Worm (Caenorhabditis elegans) whole organism, young adult: Measurements from ENCODE around the gene ZK757.2.
A peak's percentile ranks its signal among the peaks of the same experiment; 100 is the strongest.

Source experiments
- B0019.2 ChIP-seq: fragments of 200-800 bp; sonication (Bioruptor generic); conservative IDR thresholded peaks from 2 replicates; pipeline ENCODE4 v1.3.6; 2022; ENCODE audit warnings: missing genetic modification reagents, missing genetic modification characterization, missing compliant biosample characterization
- B0336.3 ChIP-seq: fragments of 200-800 bp; sonication (Bioruptor generic); IDR thresholded peaks from 2 replicates; pipeline ENCODE4 v1.3.6; 2022; ENCODE audit warnings: missing genetic modification characterization, missing compliant biosample characterization
- D2030.7 ChIP-seq: fragments of 200-800 bp; sonication (Bioruptor generic); IDR thresholded peaks from 2 replicates; pipeline ENCODE4 v1.3.6; 2022; ENCODE audit warnings: missing genetic modification reagents, missing genetic modification characterization, missing compliant biosample characterization
- F22D6.2 ChIP-seq: sonication (generic microtip); optimal IDR thresholded peaks from 2 replicates; lab custom pipeline; 2016; ENCODE audit warnings: mild to moderate bottlenecking, missing genetic modification characterization, missing compliant biosample characterization
- F23B12.7 ChIP-seq: sonication (generic microtip); optimal IDR thresholded peaks from 2 replicates; lab custom pipeline; 2017; ENCODE audit warnings: missing genetic modification characterization, mild to moderate bottlenecking, missing compliant biosample characterization, antibody characterized with exemption, moderate library complexity; ENCODE audit not compliant: insufficient read depth
- F39B2.1 ChIP-seq: fragments of 200-800 bp; sonication (Bioruptor generic); IDR thresholded peaks from 2 replicates; pipeline ENCODE4 v1.3.6; 2022; ENCODE audit warnings: missing genetic modification reagents, missing genetic modification characterization, missing compliant biosample characterization
- F52B5.7 ChIP-seq: sonication (generic microtip); optimal IDR thresholded peaks from 2 replicates; lab custom pipeline; 2016; ENCODE audit warnings: mild to moderate bottlenecking, missing genetic modification characterization, missing compliant biosample characterization
- K11D2.4 ChIP-seq: fragments of 200-800 bp; sonication (Bioruptor generic); IDR thresholded peaks from 2 replicates; pipeline ENCODE4 v1.3.6; 2022; ENCODE audit warnings: missing genetic modification reagents, missing genetic modification characterization, missing compliant biosample characterization
- Y56A3A.18 ChIP-seq: fragments of 200-800 bp; sonication (Bioruptor generic); IDR thresholded peaks from 2 replicates; pipeline ENCODE4 v1.3.6; 2022; ENCODE audit warnings: missing genetic modification reagents, missing genetic modification characterization, missing compliant biosample characterization
- Y95B8A.8 ChIP-seq: fragments of 200-800 bp; sonication (Bioruptor generic); IDR thresholded peaks from 2 replicates; pipeline ENCODE4 v1.3.6; 2022; ENCODE audit warnings: missing genetic modification reagents, missing genetic modification characterization, missing compliant biosample characterization
- aptf-2 ChIP-seq: fragments of 200-800 bp; sonication (Bioruptor generic); conservative IDR thresholded peaks from 2 replicates; pipeline ENCODE4 v1.3.6; 2022; ENCODE audit warnings: missing genetic modification reagents, missing genetic modification characterization, missing compliant biosample characterization
- attf-3 ChIP-seq: fragments of 200-800 bp; sonication (Bioruptor generic); conservative IDR thresholded peaks from 2 replicates; pipeline ENCODE4 v1.3.6; 2022; ENCODE audit warnings: missing genetic modification reagents, missing genetic modification characterization, missing compliant biosample characterization
- attf-5 ChIP-seq: fragments of 200-800 bp; sonication (Bioruptor generic); optimal IDR thresholded peaks from 2 replicates; lab custom pipeline; 2018; ENCODE audit warnings: mild to moderate bottlenecking, missing genetic modification characterization, missing compliant biosample characterization
- attf-6 ChIP-seq: fragments of 200-800 bp; sonication (Bioruptor generic); IDR thresholded peaks from 2 replicates; pipeline ENCODE4 v1.3.6; 2022; ENCODE audit warnings: missing genetic modification reagents, missing genetic modification characterization, missing compliant biosample characterization
- ccch-3 ChIP-seq: fragments of 200-800 bp; sonication (Bioruptor generic); optimal IDR thresholded peaks from 2 replicates; lab custom pipeline; 2018; ENCODE audit warnings: mild to moderate bottlenecking, missing genetic modification characterization, missing compliant biosample characterization
- cebp-1 ChIP-seq, 2 experiments: fragments of 200-800 bp in 1 of 2; sonication (Bioruptor generic) in 1 of 2; sonication (generic microtip) in 1 of 2; IDR thresholded peaks in 1 of 2; optimal IDR thresholded peaks in 1 of 2; 2 replicates each; pipeline versions ENCODE4 v1.3.6 to Lab custom; 2017 to 2022; ENCODE audit warnings: missing compliant biosample characterization in 2 of 2, missing genetic modification characterization in 2 of 2, mild to moderate bottlenecking in 1 of 2, missing genetic modification reagents in 1 of 2, moderate library complexity in 1 of 2
- ceh-27 ChIP-seq: fragments of 200-800 bp; sonication (Bioruptor generic); optimal IDR thresholded peaks from 2 replicates; lab custom pipeline; 2018; ENCODE audit warnings: mild to moderate bottlenecking, missing genetic modification characterization, moderate library complexity, missing compliant biosample characterization
- ceh-79 ChIP-seq: sonication (generic microtip); optimal IDR thresholded peaks from 2 replicates; lab custom pipeline; 2017; ENCODE audit warnings: mild to moderate bottlenecking, missing genetic modification characterization, missing compliant biosample characterization
- die-1 ChIP-seq: sonication (generic microtip); optimal IDR thresholded peaks from 2 replicates; lab custom pipeline; 2016; ENCODE audit warnings: missing genotype, mild to moderate bottlenecking, missing genetic modification characterization, missing compliant biosample characterization
- dpl-1 ChIP-seq: fragments of 150-350 bp; optimal IDR thresholded peaks from 2 replicates; lab custom pipeline; 2014; ENCODE audit warnings: missing biosample characterization, missing genetic modification reagents, missing genetic modification characterization
- egrh-3 ChIP-seq: fragments of 200-800 bp; sonication (Bioruptor generic); IDR thresholded peaks from 2 replicates; pipeline ENCODE4 v1.3.6; 2022; ENCODE audit warnings: missing genetic modification reagents, missing genetic modification characterization, missing compliant biosample characterization
- gei-17 ChIP-seq: fragments of 200-800 bp; sonication (Bioruptor generic); optimal IDR thresholded peaks from 2 replicates; lab custom pipeline; 2018; ENCODE audit warnings: mild to moderate bottlenecking, missing genetic modification characterization, missing compliant biosample characterization
- let-526 ChIP-seq: fragments of 200-800 bp; sonication (Bioruptor generic); IDR thresholded peaks from 2 replicates; pipeline ENCODE4 v1.3.6; 2022; ENCODE audit warnings: missing genetic modification reagents, missing genetic modification characterization, missing compliant biosample characterization
- lin-40 ChIP-seq: sonication (generic microtip); optimal IDR thresholded peaks from 2 replicates; lab custom pipeline; 2016; ENCODE audit warnings: missing genetic modification characterization, mild to moderate bottlenecking, missing compliant biosample characterization, missing genotype, missing genetic modification reagents
- madf-8 ChIP-seq: fragments of 200-800 bp; sonication (Bioruptor generic); conservative IDR thresholded peaks from 2 replicates; pipeline ENCODE4 v1.3.6; 2022; ENCODE audit warnings: missing genetic modification reagents, missing genetic modification characterization, missing compliant biosample characterization
- mcd-1 ChIP-seq: fragments of 200-800 bp; sonication (Bioruptor generic); IDR thresholded peaks from 2 replicates; pipeline ENCODE4 v1.3.6; 2022; ENCODE audit warnings: missing genetic modification reagents, missing genetic modification characterization, missing compliant biosample characterization
- nfyb-1 ChIP-seq: fragments of 200-800 bp; sonication (Bioruptor generic); IDR thresholded peaks from 2 replicates; pipeline ENCODE4 v1.3.6; 2022; ENCODE audit warnings: missing genetic modification reagents, missing genetic modification characterization, missing compliant biosample characterization
- nhr-90 ChIP-seq: sonication (generic microtip); optimal IDR thresholded peaks from 2 replicates; lab custom pipeline; 2016; ENCODE audit warnings: missing genotype, mild to moderate bottlenecking, missing genetic modification characterization, missing compliant biosample characterization
- pbrm-1 ChIP-seq: fragments of 200-800 bp; sonication (Bioruptor generic); IDR thresholded peaks from 2 replicates; pipeline ENCODE4 v1.3.6; 2022; ENCODE audit warnings: missing genetic modification reagents, missing genetic modification characterization, missing compliant biosample characterization
- pha-4 ChIP-seq: fragments of 150-350 bp; sonication (generic microtip); optimal IDR thresholded peaks from 2 replicates; lab custom pipeline; 2014; ENCODE audit warnings: missing biosample characterization, missing genetic modification reagents, missing genetic modification characterization
- repo-1 ChIP-seq: sonication (generic microtip); optimal IDR thresholded peaks from 2 replicates; lab custom pipeline; 2017; ENCODE audit warnings: mild to moderate bottlenecking, missing genetic modification characterization, missing compliant biosample characterization
- snpc-1.1 ChIP-seq: sonication (generic microtip); optimal IDR thresholded peaks from 2 replicates; lab custom pipeline; 2017; ENCODE audit warnings: missing genetic modification characterization, mild to moderate bottlenecking, missing compliant biosample characterization, antibody characterized with exemption, moderate library complexity, missing genotype, missing genetic modification reagents; ENCODE audit not compliant: insufficient read depth
- snpc-4 ChIP-seq, 5 experiments: fragments of 150-350 bp in 1 of 5; sonication (generic microtip) in 4 of 5; optimal IDR thresholded peaks; 2 replicates each; lab custom pipeline; 2014 to 2018; ENCODE audit warnings: missing genetic modification characterization in 5 of 5, missing biosample characterization in 3 of 5, antibody characterized with exemption in 2 of 5, mild to moderate bottlenecking in 2 of 5, missing compliant biosample characterization in 2 of 5, missing genotype in 2 of 5, moderate library complexity in 2 of 5, missing genetic modification reagents in 1 of 5
- somi-1 ChIP-seq: fragments of 200-800 bp; sonication (Bioruptor generic); optimal IDR thresholded peaks from 2 replicates; lab custom pipeline; 2018; ENCODE audit warnings: mild to moderate bottlenecking, missing genetic modification characterization, missing compliant biosample characterization
- tbp1 ChIP-seq: fragments of 200-800 bp; sonication (Bioruptor generic); optimal IDR thresholded peaks from 2 replicates; lab custom pipeline; 2018; ENCODE audit warnings: mild to moderate bottlenecking, missing genetic modification characterization, missing compliant biosample characterization
- ztf-22 ChIP-seq: fragments of 200-800 bp; sonication (Bioruptor generic); optimal IDR thresholded peaks from 2 replicates; lab custom pipeline; 2018; ENCODE audit warnings: mild to moderate bottlenecking, missing genetic modification characterization, moderate library complexity, missing compliant biosample characterization
- ztf-25 ChIP-seq: fragments of 200-800 bp; sonication (Bioruptor generic); IDR thresholded peaks from 2 replicates; pipeline ENCODE4 v1.3.6; 2022; ENCODE audit warnings: missing genetic modification reagents, missing genetic modification characterization, missing compliant biosample characterization
- ztf-3 ChIP-seq: fragments of 200-800 bp; sonication (Bioruptor generic); optimal IDR thresholded peaks from 2 replicates; lab custom pipeline; 2018; ENCODE audit warnings: mild to moderate bottlenecking, missing genetic modification characterization, missing compliant biosample characterization

ZK757.2 gene

ce11 chrIII:9826005-9826404 lies 52.7 kb downstream of the ZK757.2 start (continued):
- TF ChIP-seq snpc-1.1 (tag; lab: Kevin White, UChicago) (no peak), ztf-25 (GFP tag; lab: Robert Waterston, UW) (no peak), ceh-27 (GFP tag; lab: Kevin White, UChicago) (no peak), tbp1 (GFP tag; lab: Kevin White, UChicago) (peak; percentile 56), lin-40 (peak; percentile 39), nfyb-1 (GFP tag; lab: Robert Waterston, UW) (peak; percentile 55; the same call in 1 of the 2 replicates), B0019.2 (GFP tag; lab: Robert Waterston, UW) (no peak), attf-6 (no peak), Y95B8A.8 (no peak), snpc-4 (GFP tag; optimal IDR thresholded peaks at IDR 0.05; lab: Kevin White, UChicago) (peak; percentile 11), snpc-4 (tag; optimal IDR thresholded peaks at IDR 0.05; lab: Kevin White, UChicago) (peak in 1 of 4 experiments; percentile 41), ztf-22 (GFP tag; lab: Kevin White, UChicago) (no peak), dpl-1 (no peak), B0336.3 (GFP tag; lab: Robert Waterston, UW) (no peak), F39B2.1 (no peak), die-1 (tag; lab: Kevin White, UChicago) (no peak), ceh-79 (tag; lab: Kevin White, UChicago) (no peak), pha-4 (no peak), let-526 (GFP tag; lab: Robert Waterston, UW) (peak; percentile 57; the same call in 1 of the 2 replicates), cebp-1 (GFP tag; IDR thresholded peaks at IDR 0.05; lab: Robert Waterston, UW) (peak; percentile 66), cebp-1 (tag; optimal IDR thresholded peaks at IDR 0.05; lab: Kevin White, UChicago) (peak; percentile 61), madf-8 (GFP tag; lab: Robert Waterston, UW) (no peak), ztf-3 (GFP tag; lab: Kevin White, UChicago) (no peak), nhr-90 (tag; lab: Kevin White, UChicago) (no peak), aptf-2 (GFP tag; lab: Robert Waterston, UW) (no peak), attf-5 (GFP tag; lab: Kevin White, UChicago) (peak; percentile 73), egrh-3 (GFP tag; lab: Robert Waterston, UW) (no peak), pbrm-1 (0 out of 2 replicates have a peak, but pooled peaks have one; percentile 48), F22D6.2 (no peak), D2030.7 (GFP tag; lab: Robert Waterston, UW) (no peak), gei-17 (no peak), F23B12.7 (tag; lab: Kevin White, UChicago) (no peak), mcd-1 (0 out of 2 replicates have a peak, but pooled peaks have one; percentile 61), repo-1 (tag; lab: Kevin White, UChicago) (peak; percentile 40), attf-3 (no peak), K11D2.4 (GFP tag; lab: Robert Waterston, UW) (peak; percentile 67; the same call in 1 of the 2 replicates), F52B5.7 (no peak), ccch-3 (GFP tag; lab: Kevin White, UChicago) (no peak), somi-1 (GFP tag; lab: Kevin White, UChicago) (no peak), Y56A3A.18 (GFP tag; lab: Robert Waterston, UW) (no peak)
- TF ChIP-seq, all 124 proteins: peak for 24
